Worm (Caenorhabditis elegans): ENCODE data around the gene K04E7.1.
A peak's percentile ranks its signal among the peaks of the same experiment; 100 is the strongest.

K04E7.1 gene

ce11 chrX:6473698-6474314 lies 12.0 kb downstream of the K04E7.1 start, which contains the start of the genes C15B12.4 and C15B12.8:
TSS of gene C15B12.4 (minus strand) at chrX:6473748.
TSS of gene C15B12.8 (plus strand) at chrX:6474264.
- no peak for TF ChIP-seq pqm-1 (tag; optimal IDR thresholded peaks at IDR 0.05)
- TF ChIP-seq ztf-4 (tag; optimal IDR thresholded peaks at IDR 0.05): no peak
- TF ChIP-seq nhr-77 (tag; optimal IDR thresholded peaks at IDR 0.05): no peak
- no peak for TF ChIP-seq C04F5.9 (tag; optimal IDR thresholded peaks at IDR 0.05)
- TF ChIP-seq dsc-1 (tag; optimal IDR thresholded peaks at IDR 0.05): peak; percentile 39
- TF ChIP-seq efl-1 (optimal IDR thresholded peaks at IDR 0.05): no peak
- TF ChIP-seq efl-1 (GFP tag; optimal IDR thresholded peaks at IDR 0.05 in 1 of 2): peak in 1 of 2 experiments; percentile 12
- TF ChIP-seq ztf-11 (tag; optimal IDR thresholded peaks at IDR 0.05): no peak
- no peak for TF ChIP-seq unc-86 (tag; optimal IDR thresholded peaks at IDR 0.05)

DNA sequence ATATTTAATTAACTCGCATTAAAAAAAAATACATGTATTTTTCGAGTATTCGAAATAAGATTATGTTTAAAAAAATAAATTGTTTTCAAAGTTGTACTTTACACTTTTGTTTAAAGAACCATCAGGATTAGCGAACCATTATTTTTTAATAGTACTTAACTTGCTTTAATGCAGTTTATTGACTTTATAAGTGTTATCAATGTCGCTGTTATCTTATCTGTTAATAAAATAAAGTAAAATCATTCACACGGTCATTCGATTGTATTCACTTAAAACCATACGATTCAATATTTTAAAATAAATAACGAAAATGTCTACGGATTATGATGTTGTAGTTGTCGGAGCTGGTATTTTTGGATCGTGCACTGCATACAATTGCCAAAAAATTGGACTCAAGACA lies 14.7 kb downstream of the K04E7.1 start, which contains the start of gene C15B12.1:
Gene C15B12.1, plus strand, starts transcription at position 271 of the 400 bp plus-strand sequence.
- TF ChIP-seq elt-3 (tag; optimal IDR thresholded peaks at IDR 0.05): peak in 1 of 6 experiments; percentile 9
- peak; percentile 82 for TF ChIP-seq elt-2 (tag; optimal IDR thresholded peaks at IDR 0.05)
- TF ChIP-seq ceh-82 (tag; optimal IDR thresholded peaks at IDR 0.05): no peak

- TF ChIP-seq egl-27 (tag; optimal IDR thresholded peaks at IDR 0.05) (no peak), efl-1 (optimal IDR thresholded peaks at IDR 0.05) (no peak), efl-1 (GFP tag; optimal IDR thresholded peaks at IDR 0.05 in 1 of 2) (peak in 1 of 2 experiments; percentile 61), unc-62 (GFP tag; optimal IDR thresholded peaks at IDR 0.05) (no peak)
Measured at ce11 chrX:6484780-6485179, 23.0 kb downstream of the K04E7.1 start, which contains the start of gene gar-1. TSS of gene gar-1 (minus strand) at chrX:6484880.

- TF ChIP-seq fkh-10 (GFP tag; optimal IDR thresholded peaks at IDR 0.05) (no peak), nhr-28 (tag; optimal IDR thresholded peaks at IDR 0.05) (no peak), nhr-237 (tag; optimal IDR thresholded peaks at IDR 0.05) (no peak), ama-1 (optimal IDR thresholded peaks at IDR 0.05) (no peak), swsn-7 (tag; optimal IDR thresholded peaks at IDR 0.05) (no peak), egl-27 (tag; optimal IDR thresholded peaks at IDR 0.05) (no peak), rnt-1 (tag; optimal IDR thresholded peaks at IDR 0.05) (no peak), ceh-8 (GFP tag; optimal IDR thresholded peaks at IDR 0.05) (no peak), nhr-47 (tag; optimal IDR thresholded peaks at IDR 0.05) (no peak), nhr-90 (tag; optimal IDR thresholded peaks at IDR 0.05; ENCODE audit: poor library complexity) (no peak), lir-3 (tag; optimal IDR thresholded peaks at IDR 0.05; ENCODE audit: poor library complexity) (no peak), sup-37 (GFP tag; optimal IDR thresholded peaks at IDR 0.05) (no peak)
Measured at ce11 chrX:6499736-6500135, 37.9 kb downstream of the K04E7.1 start, which contains the start of gene actl-1. TSS of gene actl-1 (minus strand) at chrX:6499836.

DNA sequence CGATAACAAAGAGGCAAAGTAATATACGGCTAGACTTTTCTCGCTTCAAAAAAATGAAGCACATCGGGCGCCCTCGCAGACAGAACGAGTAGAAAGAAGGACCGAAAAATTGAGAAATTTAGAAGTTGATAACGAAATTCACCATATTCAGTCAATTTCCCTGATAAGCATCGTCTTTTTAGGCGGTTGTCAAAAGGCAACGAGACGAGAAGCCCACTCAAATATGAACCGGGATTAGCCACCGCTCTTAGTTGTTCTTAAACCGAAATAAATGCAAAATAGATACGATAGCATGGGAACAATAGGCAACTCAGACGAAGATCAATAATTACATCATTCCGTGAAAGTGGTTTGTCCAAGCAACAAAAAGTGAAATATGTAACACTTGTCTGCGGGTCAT lies 41.3 kb downstream of the K04E7.1 start:
- TF ChIP-seq elt-2 (tag; optimal IDR thresholded peaks at IDR 0.05) (peak; percentile 22), hpl-2 (GFP tag; optimal IDR thresholded peaks at IDR 0.05) (no peak), egl-13 (tag; optimal IDR thresholded peaks at IDR 0.05) (no peak)

DNA sequence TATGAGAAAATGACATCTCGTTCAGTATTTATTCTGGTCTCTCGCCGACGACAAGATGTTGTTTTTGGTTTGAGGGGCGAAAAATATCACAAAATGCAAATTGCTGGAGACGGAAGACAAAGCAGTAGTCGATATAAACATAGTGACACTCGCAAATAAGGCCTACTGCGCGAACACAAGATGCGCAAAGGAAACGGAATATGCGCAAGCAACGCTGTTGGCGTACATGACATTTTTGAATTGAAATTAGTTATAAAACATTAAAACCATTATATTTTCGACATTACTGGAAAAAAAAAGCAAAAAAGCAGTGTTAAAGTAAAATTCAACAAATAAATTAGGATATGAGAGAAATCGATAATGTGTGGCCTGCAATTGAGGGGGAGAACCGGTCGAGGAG lies 43.2 kb downstream of the K04E7.1 start, which contains the start of gene cdf-1:
Gene cdf-1, minus strand, starts transcription at position 136 of the 400 bp plus-strand sequence.
- TF ChIP-seq unc-30 (tag; optimal IDR thresholded peaks at IDR 0.05) (no peak), ceh-90 (tag; optimal IDR thresholded peaks at IDR 0.05) (no peak), ama-1 (optimal IDR thresholded peaks at IDR 0.05) (no peak), unc-130 (tag; optimal IDR thresholded peaks at IDR 0.05) (peak; percentile 1), ces-1 (GFP tag; optimal IDR thresholded peaks at IDR 0.05) (no peak), nhr-237 (tag; optimal IDR thresholded peaks at IDR 0.05) (no peak), ztf-4 (tag; optimal IDR thresholded peaks at IDR 0.05) (no peak), dsc-1 (tag; optimal IDR thresholded peaks at IDR 0.05) (no peak), hpl-2 (GFP tag; optimal IDR thresholded peaks at IDR 0.05) (no peak), C04F5.9 (tag; optimal IDR thresholded peaks at IDR 0.05) (no peak), lin-13 (GFP tag; optimal IDR thresholded peaks at IDR 0.05) (peak; percentile 50), isw-1 (GFP tag; IDR thresholded peaks at IDR 0.05) (no peak; the same call in 1 of the 2 replicates), irx-1 (tag; optimal IDR thresholded peaks at IDR 0.05) (no peak), C34B4.2 (tag; optimal IDR thresholded peaks at IDR 0.05) (no peak), mef-2 (tag; optimal IDR thresholded peaks at IDR 0.05) (no peak), fkh-4 (tag; optimal IDR thresholded peaks at IDR 0.05; ENCODE audit: borderline replicate concordance) (no peak), nhr-11 (tag; optimal IDR thresholded peaks at IDR 0.05) (no peak), jun-1 (tag; optimal IDR thresholded peaks at IDR 0.05) (no peak), lsy-2 (tag; optimal IDR thresholded peaks at IDR 0.05) (peak; percentile 14 to 51), tlp-1 (tag; optimal IDR thresholded peaks at IDR 0.05) (no peak), efl-1 (optimal IDR thresholded peaks at IDR 0.05) (peak; percentile 6 to 19), efl-1 (GFP tag; optimal IDR thresholded peaks at IDR 0.05 in 1 of 2) (peak in 1 of 2 experiments; percentile 22), zip-4 (GFP tag; optimal IDR thresholded peaks at IDR 0.05) (no peak)

Data from whole organism, L1 larva.